Fruit fly (Drosophila melanogaster) S2 (cell line): ENCODE measurements around the gene Piezo.

Source experiments
- CG8478 ChIP-seq: fragments of >200 bp; optimal IDR thresholded peaks from 2 replicates; lab custom pipeline; 2018
- CTCF ChIP-seq, 2 experiments: fragments of >200 bp; optimal IDR thresholded peaks; 2 replicates each; lab custom pipeline; 2018

The Piezo gene

DNA sequence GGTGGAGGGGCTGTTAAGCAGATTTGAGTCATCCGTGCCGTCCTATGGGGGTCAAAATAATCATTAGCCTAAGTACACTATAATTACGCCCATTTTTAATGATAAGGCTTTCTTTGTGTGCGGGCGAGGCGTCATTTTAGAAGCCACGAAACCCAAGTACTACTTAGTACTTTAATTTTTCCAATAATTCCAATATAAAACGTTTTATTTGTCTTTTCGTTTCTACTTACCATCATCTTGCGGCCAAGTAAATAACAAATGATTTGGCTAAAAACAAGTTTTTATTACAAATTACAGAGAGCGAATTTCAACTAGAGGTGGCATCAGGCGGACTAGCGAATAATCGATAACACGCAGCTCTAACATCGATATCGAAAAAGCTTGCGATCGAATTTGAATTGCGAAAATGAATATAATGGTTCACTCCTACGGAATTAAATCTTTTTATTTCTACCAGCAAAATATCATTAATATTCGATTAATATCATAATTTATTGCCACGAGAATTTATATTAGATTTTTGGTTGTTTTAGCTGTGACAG is 57.6 kb downstream of the Piezo start, which contains the start of gene Snx6:
Gene Snx6 (minus strand): TSS at position 349 of the 542 bp plus-strand sequence.
- TF ChIP-seq CG8478 (lab: Kevin White, UChicago) (no peak), CTCF (optimal IDR thresholded peaks at IDR 0.05; lab: Kevin White, UChicago) (no peak)

DNA sequence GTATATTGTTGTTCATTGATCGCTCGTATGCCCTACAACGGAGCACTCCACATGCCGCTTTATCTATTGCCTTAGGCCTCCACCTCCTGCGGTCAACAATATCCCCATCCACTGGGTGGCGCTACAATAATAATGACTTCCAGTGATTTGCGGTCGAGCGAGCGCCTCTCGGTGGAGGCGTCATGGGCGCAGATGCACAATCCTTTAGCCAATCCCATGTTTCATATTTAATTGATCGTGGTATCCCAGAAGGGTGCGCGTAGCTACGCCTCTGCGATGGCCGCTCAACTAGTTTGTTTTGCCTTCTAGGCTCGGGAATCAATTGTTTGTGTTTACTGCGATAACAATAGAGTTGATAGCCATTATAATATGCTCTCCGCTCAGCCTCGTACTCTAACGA is 66.3 kb downstream of the Piezo start:
- TF ChIP-seq CG8478 (lab: Kevin White, UChicago), result no peak
- no peak for TF ChIP-seq CTCF (optimal IDR thresholded peaks at IDR 0.05; lab: Kevin White, UChicago)

DNA sequence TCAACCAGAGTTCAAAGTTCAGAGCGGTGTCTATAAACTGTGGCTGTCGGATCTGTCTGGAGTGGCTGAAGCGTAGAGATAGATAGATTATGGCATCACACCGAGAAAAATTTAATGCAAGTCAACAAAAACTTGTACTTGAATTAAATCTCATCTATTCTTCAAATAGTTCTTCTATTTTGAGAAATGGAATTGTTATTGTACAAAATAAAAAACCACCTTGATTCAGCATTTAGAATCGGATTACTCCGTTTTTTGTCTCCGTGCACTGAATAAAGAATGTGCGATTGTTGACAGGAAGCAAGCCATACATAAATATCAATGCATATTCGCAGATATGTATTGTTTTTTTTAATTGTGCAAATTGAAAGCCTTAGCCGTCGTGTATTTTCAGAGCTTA is 66.8 kb downstream of the Piezo start:
- TF ChIP-seq CG8478 (lab: Kevin White, UChicago), result no peak
- no peak for TF ChIP-seq CTCF (optimal IDR thresholded peaks at IDR 0.05; lab: Kevin White, UChicago)

- TF ChIP-seq CTCF (optimal IDR thresholded peaks at IDR 0.05; lab: Kevin White, UChicago) (no peak), CG8478 (lab: Kevin White, UChicago) (no peak)
Observed at dm6 chr2L:8230255-8230654, 67.4 kb downstream of the Piezo start.

DNA sequence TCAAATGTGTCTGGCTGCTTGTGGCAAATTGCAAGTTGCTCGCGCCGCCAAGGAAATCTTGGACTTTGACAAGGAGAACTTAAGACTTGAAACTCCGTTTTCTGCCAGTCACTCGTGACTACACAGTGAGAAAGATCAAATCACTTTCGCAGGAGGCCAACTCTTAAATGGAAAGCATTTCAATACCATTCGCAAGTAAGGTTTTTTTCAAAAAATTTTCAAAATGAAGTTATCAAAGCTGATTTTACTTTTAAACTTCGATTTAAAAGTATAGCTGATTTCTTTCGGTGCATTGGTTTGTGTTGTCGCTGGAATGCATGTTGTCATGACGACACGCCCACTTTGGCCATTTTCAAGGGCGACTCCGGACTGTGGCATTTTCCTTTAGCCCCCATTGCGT is 69.5 kb downstream of the Piezo start:
- TF ChIP-seq CTCF (optimal IDR thresholded peaks at IDR 0.05; lab: Kevin White, UChicago), result no peak
- TF ChIP-seq CG8478 (lab: Kevin White, UChicago), result no peak

dm6 chr2L:8233571-8233970 is 70.7 kb downstream of the Piezo start:
- TF ChIP-seq CTCF (optimal IDR thresholded peaks at IDR 0.05; lab: Kevin White, UChicago), result no peak
- TF ChIP-seq CG8478 (lab: Kevin White, UChicago), result no peak

dm6 chr2L:8239032-8239650 is 76.3 kb downstream of the Piezo start:
- no peak for TF ChIP-seq CTCF (optimal IDR thresholded peaks at IDR 0.05; lab: Kevin White, UChicago)
- TF ChIP-seq CG8478 (lab: Kevin White, UChicago), result no peak
